Fruit fly (Drosophila melanogaster) whole organism, pupa: ENCODE measurements around the gene Pgant2.
A peak's percentile ranks its signal among the peaks of the same experiment; 100 is the strongest.

Experiments
- CG10348 ChIP-seq: fragments of 200-800 bp; sonication (Bioruptor generic); IDR thresholded peaks from 2 replicates; pipeline ENCODE4 v1.3.6; 2022; ENCODE audit warnings: missing biosample characterization, missing genetic modification characterization
- CG12605 ChIP-seq: fragments of 200-800 bp; sonication (Bioruptor generic); IDR thresholded peaks from 2 replicates; pipeline ENCODE4 v1.3.6; 2022; ENCODE audit warnings: missing biosample characterization, missing genetic modification characterization
- CG13204 ChIP-seq: fragments of 200-800 bp; sonication (Bioruptor generic); optimal IDR thresholded peaks from 2 replicates; lab custom pipeline; 2018; ENCODE audit warnings: missing biosample characterization, mild to moderate bottlenecking, missing genetic modification characterization, moderate library complexity
- CG14655 ChIP-seq: fragments of 200-800 bp; sonication (Bioruptor generic); optimal IDR thresholded peaks from 3 replicates; lab custom pipeline; 2017; ENCODE audit warnings: mild to moderate bottlenecking, missing biosample characterization, missing genetic modification reagents, missing genetic modification characterization
- CG15710 ChIP-seq: fragments of 200-800 bp; sonication (Bioruptor generic); optimal IDR thresholded peaks from 2 replicates; lab custom pipeline; 2018; ENCODE audit warnings: missing biosample characterization, mild to moderate bottlenecking, missing genetic modification characterization, moderate library complexity
- CG17806 ChIP-seq: fragments of 200-800 bp; sonication (Bioruptor generic); optimal IDR thresholded peaks from 2 replicates; lab custom pipeline; 2018; ENCODE audit warnings: missing biosample characterization, mild to moderate bottlenecking, missing genetic modification characterization, moderate library complexity
- CG32121 ChIP-seq: fragments of 200-800 bp; sonication (Bioruptor generic); IDR thresholded peaks from 2 replicates; pipeline ENCODE4 v1.3.6; 2022; ENCODE audit warnings: missing biosample characterization, missing genetic modification characterization
- CG34367 ChIP-seq: fragments of 200-800 bp; sonication (Bioruptor generic); optimal IDR thresholded peaks from 2 replicates; lab custom pipeline; 2018; ENCODE audit warnings: missing biosample characterization, mild to moderate bottlenecking, missing genetic modification characterization
- CG4496 ChIP-seq: fragments of 200-800 bp; sonication (Bioruptor generic); IDR thresholded peaks from 3 replicates; pipeline ENCODE4 v1.3.6; 2022; ENCODE audit warnings: missing biosample characterization, missing genetic modification characterization
- CG8159 ChIP-seq: fragments of 200-800 bp; sonication (Bioruptor generic); optimal IDR thresholded peaks from 3 replicates; lab custom pipeline; 2018; ENCODE audit warnings: missing biosample characterization, mild to moderate bottlenecking, missing genetic modification characterization, moderate library complexity
- CG8301 ChIP-seq: fragments of 200-800 bp; sonication (Bioruptor generic); optimal IDR thresholded peaks from 2 replicates; lab custom pipeline; 2018; ENCODE audit warnings: missing biosample characterization, mild to moderate bottlenecking, missing genetic modification characterization
- CG9948 ChIP-seq: fragments of 200-800 bp; sonication (Bioruptor generic); optimal IDR thresholded peaks from 2 replicates; lab custom pipeline; 2018; ENCODE audit warnings: missing biosample characterization, mild to moderate bottlenecking, missing genetic modification characterization, moderate library complexity
- D1 ChIP-seq: fragments of 200-800 bp; sonication (Bioruptor generic); optimal IDR thresholded peaks from 2 replicates; lab custom pipeline; 2018; ENCODE audit warnings: missing biosample characterization, mild to moderate bottlenecking, missing genetic modification characterization, moderate library complexity
- EcR ChIP-seq: fragments of 200-800 bp; sonication (Bioruptor generic); optimal IDR thresholded peaks from 3 replicates; lab custom pipeline; 2019; ENCODE audit warnings: missing biosample characterization, missing genetic modification characterization, mild to moderate bottlenecking, moderate library complexity, missing genetic modification reagents
- Ets98B ChIP-seq: fragments of 200-800 bp; sonication (Bioruptor generic); IDR thresholded peaks from 2 replicates; pipeline ENCODE4 v1.3.6; 2022; ENCODE audit warnings: missing biosample characterization, missing genetic modification characterization
- Pif1A ChIP-seq: fragments of 200-800 bp; sonication (Bioruptor generic); optimal IDR thresholded peaks from 3 replicates; lab custom pipeline; 2016; ENCODE audit warnings: missing biosample characterization, missing genetic modification characterization
- Pif1B ChIP-seq: fragments of 200-800 bp; sonication (Bioruptor generic); optimal IDR thresholded peaks from 3 replicates; lab custom pipeline; 2016; ENCODE audit warnings: missing biosample characterization, missing genetic modification characterization
- Snoo ChIP-seq: fragments of 200-800 bp; sonication (Bioruptor generic); optimal IDR thresholded peaks from 3 replicates; lab custom pipeline; 2017; ENCODE audit warnings: missing biosample characterization, mild to moderate bottlenecking, missing genetic modification characterization, inconsistent platforms
- fd96Ca ChIP-seq: fragments of 200-800 bp; sonication (Bioruptor generic); IDR thresholded peaks from 3 replicates; pipeline ENCODE4 v1.3.6; 2022; ENCODE audit warnings: missing biosample characterization, missing genetic modification characterization
- gl ChIP-seq: fragments of 200-800 bp; sonication (Bioruptor generic); optimal IDR thresholded peaks from 2 replicates; lab custom pipeline; 2018; ENCODE audit warnings: missing biosample characterization, mild to moderate bottlenecking, missing genetic modification characterization
- rn ChIP-seq: fragments of 200-800 bp; sonication (Bioruptor generic); IDR thresholded peaks from 2 replicates; pipeline ENCODE4 v1.3.6; 2022; ENCODE audit warnings: missing biosample characterization, missing genetic modification characterization

The Pgant2 gene

DNA sequence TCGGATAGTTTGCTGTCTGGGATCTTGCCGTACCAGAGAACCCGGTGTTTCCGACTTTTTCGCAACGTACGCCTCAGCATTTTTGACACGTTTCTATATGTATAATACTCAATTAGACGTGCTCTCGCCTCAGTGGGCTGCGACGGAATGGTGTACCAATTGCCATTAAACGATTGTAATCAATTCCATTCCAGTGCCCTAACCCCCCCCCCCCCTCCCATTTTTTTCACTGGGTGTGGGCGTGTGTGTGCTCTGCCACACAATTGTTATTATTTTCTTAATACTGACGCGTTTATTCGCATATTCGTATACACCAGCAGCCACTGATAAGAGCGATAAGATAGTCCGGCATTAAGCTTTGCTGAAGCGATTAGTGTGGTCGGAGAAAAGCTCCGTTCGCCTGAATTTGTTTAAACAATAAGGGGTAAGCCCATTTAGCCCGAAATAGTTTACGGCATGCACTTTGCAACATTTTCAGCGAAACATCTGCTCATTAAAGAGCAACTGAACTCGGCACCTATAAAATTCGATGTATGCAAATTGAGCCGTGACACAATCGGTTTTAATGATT is 57.4 kb downstream of the Pgant2 start:
- TF ChIP-seq CG34367 (tag; lab: Kevin White, UChicago) (no peak), CG13204 (no peak), CG8301 (tag; lab: Kevin White, UChicago) (no peak), CG10348 (GFP tag; lab: Robert Waterston, UW) (no peak), CG17806 (tag; lab: Kevin White, UChicago) (no peak), D1 (no peak), CG12605 (GFP tag; lab: Robert Waterston, UW) (no peak), CG4496 (GFP tag; lab: Robert Waterston, UW) (no peak), CG9948 (tag; lab: Kevin White, UChicago) (no peak), CG15710 (tag; lab: Kevin White, UChicago) (no peak), rn (no peak), gl (tag; lab: Kevin White, UChicago) (no peak), Ets98B (GFP tag; lab: Robert Waterston, UW) (no peak)

DNA sequence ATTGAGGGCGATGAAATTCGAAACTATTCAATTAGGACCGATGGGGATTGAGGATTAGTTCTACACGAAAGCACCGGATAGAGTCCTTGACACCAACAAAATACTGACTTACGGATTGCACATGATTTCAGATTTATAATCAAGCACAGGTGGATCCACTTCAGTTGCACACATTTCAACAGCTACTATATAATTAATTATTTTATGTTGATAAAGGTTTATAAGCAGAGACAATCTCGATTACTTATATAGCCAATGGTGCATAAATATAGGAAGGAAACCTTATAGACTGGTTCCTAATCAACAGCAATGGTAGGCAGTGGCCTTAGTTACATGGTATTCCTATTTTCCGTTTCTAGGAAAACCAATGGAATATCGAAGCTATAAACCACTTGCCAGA is 58.1 kb downstream of the Pgant2 start:
- TF ChIP-seq CG8301 (tag; lab: Kevin White, UChicago) (no peak), D1 (no peak), EcR (no peak), CG17806 (tag; lab: Kevin White, UChicago) (no peak), CG15710 (tag; lab: Kevin White, UChicago) (no peak), gl (tag; lab: Kevin White, UChicago) (no peak), fd96Ca (GFP tag; lab: Robert Waterston, UW) (no peak), CG9948 (tag; lab: Kevin White, UChicago) (no peak), Pif1A (no peak), Snoo (tag; lab: Kevin White, UChicago) (no peak)

DNA sequence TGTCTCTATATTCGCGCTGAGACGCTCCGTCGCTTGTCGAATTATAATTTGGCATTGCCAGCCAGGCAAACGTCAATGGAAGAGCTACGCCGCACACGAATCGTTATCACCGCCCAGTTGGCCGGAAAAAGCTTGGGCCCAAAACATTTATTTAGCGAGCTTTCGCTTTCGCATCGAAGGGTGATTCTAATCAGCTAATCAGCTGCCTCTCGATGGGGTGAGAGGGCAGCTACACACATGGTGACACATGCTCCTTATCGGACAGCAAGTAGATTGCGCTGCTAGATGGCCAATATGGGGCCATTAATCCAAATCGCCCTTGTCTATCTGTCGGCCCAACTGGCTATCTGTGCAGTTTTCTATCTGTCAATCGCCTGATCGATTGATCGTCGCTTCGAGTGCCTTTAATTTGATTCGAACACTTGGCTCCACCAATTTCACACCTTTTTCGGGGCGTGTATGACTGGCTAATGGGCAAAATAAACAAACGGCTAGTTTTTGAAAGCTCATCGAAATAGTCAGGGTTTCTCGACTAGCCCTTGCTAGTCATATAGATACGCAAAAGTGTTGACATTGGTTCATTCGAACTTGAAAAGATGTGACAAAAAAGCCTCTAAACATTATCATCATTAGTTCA is 60.4 kb downstream of the Pgant2 start:
- TF ChIP-seq Pif1A (no peak), rn (no peak), CG9948 (tag; lab: Kevin White, UChicago) (no peak), CG17806 (tag; lab: Kevin White, UChicago) (no peak), EcR (no peak)

DNA sequence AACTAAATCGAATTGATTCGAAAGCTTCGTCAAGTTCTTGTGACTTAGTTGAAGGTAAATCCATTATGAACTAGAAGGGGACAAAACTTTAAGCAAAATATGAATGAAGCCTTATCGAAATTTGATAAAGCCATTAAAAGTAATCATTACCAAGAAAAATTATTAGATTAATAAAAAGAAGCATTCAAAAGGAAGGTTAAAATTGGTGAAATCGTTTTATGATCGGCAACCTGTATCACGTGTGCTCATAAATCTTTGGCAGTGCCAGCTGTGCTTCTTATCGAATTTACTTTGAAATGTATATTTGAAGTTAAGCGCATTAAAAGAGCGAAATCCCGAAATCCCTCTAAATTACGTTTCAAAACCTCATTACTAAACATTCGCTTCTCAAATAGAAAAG is 64.7 kb downstream of the Pgant2 start:
- TF ChIP-seq CG9948 (tag; lab: Kevin White, UChicago) (no peak), Ets98B (GFP tag; lab: Robert Waterston, UW) (no peak)

DNA sequence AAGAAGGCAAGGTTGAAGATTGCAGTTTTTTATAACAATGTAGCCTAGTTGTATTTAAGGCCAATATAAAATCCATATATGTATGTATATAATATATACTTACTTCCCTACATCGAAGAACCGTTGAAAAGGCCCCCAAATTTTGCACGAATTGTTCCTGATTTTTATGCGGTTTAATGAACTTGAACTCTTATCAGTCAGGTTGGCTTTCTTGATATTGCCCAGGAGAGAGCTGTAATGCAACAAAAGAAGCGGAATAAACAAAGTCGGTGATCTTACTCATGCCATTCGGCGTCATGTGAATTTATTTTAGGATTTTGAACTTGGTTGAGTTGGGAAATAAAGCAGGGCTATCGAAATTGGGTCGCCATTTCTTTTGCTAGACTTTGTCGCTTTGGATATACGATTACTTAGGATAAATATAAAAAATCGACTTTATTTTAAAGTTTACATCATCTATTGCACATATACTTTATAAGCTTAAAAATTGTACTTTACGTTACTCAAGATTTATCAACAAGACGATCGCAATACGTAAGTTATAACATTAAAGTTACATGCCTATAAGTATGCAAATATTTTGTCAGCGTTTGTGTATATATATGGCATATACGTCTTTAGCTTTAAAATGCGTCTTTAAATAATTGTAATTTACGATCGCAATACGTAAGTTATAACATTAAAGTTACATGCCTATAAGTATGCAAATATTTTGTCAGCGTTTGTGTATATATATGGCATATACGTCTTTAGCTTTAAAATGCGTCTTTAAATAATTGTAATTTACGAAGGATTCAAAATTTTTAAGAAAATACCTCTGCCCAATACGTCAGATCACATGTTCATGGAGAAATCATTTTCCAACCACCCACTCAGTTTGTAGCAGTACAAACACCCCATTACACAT is 69.5 kb downstream of the Pgant2 start, which contains the start of gene CG8838:
CG8838 (plus strand) TSS at position 857 of the 907 bp plus-strand sequence.
- no peak for TF ChIP-seq fd96Ca (GFP tag; lab: Robert Waterston, UW)
- TF ChIP-seq D1 = no peak

DNA sequence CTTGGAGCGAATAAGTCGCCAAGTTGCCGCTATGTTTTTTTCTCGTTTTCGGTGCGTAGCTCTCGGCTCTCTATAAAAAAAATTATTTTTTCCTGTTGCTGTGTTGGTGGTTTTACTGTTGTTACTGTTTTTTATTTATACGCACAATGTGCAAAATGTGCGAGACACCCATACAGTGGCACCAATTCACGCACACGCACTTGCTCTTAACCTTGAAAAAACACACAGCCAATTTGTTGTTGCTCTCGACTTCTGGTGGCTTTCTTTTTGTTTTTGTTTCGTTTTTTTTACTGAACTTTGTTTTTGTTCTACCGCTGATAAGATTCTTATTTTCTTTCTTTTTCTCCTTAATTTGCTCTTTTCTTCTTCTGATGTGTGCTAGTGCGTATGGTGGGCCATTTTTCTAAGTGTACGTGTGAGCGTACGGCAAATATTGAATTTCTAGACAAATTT is 70.3 kb downstream of the Pgant2 start:
- TF ChIP-seq rn (no peak), Snoo (tag; lab: Kevin White, UChicago) (peak; percentile 20), CG4496 (GFP tag; lab: Robert Waterston, UW) (peak; percentile 52; the same call in 2 of the 3 replicates), CG8159 (peak; percentile 82), Pif1A (peak; percentile 83), CG17806 (tag; lab: Kevin White, UChicago) (peak; percentile 74), CG14655 (no peak), Ets98B (GFP tag; lab: Robert Waterston, UW) (0 out of 2 replicates have a peak, but pooled peaks have one; percentile 22), CG34367 (tag; lab: Kevin White, UChicago) (peak; percentile 80), CG32121 (peak; percentile 52), CG8301 (tag; lab: Kevin White, UChicago) (peak; percentile 31), EcR (peak; percentile 78), CG10348 (GFP tag; lab: Robert Waterston, UW) (no peak), gl (tag; lab: Kevin White, UChicago) (peak; percentile 91), CG9948 (tag; lab: Kevin White, UChicago) (peak; percentile 72), D1 (no peak), CG13204 (peak; percentile 96), fd96Ca (GFP tag; lab: Robert Waterston, UW) (0 out of 3 replicates have a peak, but pooled peaks have one; percentile 16), Pif1B (GFP tag; lab: Kevin White, UChicago) (peak; percentile 70), CG15710 (tag; lab: Kevin White, UChicago) (peak; percentile 81), CG12605 (GFP tag; lab: Robert Waterston, UW) (0 out of 2 replicates have a peak, but pooled peaks have one; percentile 54)
- TF ChIP-seq, all 21 proteins: peak for 17
